Fruit fly (Drosophila melanogaster) whole organism, prepupa: ENCODE data around the gene CG7943.

ENCODE experiments used
- CG10669 ChIP-seq: fragments of 200-800 bp; sonication (Bioruptor generic); optimal IDR thresholded peaks from 3 replicates; lab custom pipeline; 2018; ENCODE audit warnings: missing biosample characterization, mild to moderate bottlenecking, missing genetic modification characterization, moderate library complexity
- CG11902 ChIP-seq: fragments of 200-800 bp; sonication (Bioruptor generic); optimal IDR thresholded peaks from 3 replicates; lab custom pipeline; 2016; ENCODE audit warnings: missing biosample characterization, missing genetic modification characterization
- CG1621 ChIP-seq: fragments of 200-800 bp; sonication (Bioruptor generic); optimal IDR thresholded peaks from 3 replicates; lab custom pipeline; 2018; ENCODE audit warnings: missing biosample characterization, mild to moderate bottlenecking, missing genetic modification characterization
- CG16779 ChIP-seq: fragments of 200-800 bp; sonication (Bioruptor generic); optimal IDR thresholded peaks from 3 replicates; lab custom pipeline; 2017; ENCODE audit warnings: missing biosample characterization, mild to moderate bottlenecking, missing genetic modification characterization
- CG31627 ChIP-seq: fragments of 200-800 bp; sonication (Bioruptor generic); optimal IDR thresholded peaks from 3 replicates; lab custom pipeline; 2016; ENCODE audit warnings: missing biosample characterization, missing genetic modification characterization
- CG32006 ChIP-seq: fragments of 200-800 bp; sonication (Bioruptor generic); optimal IDR thresholded peaks from 3 replicates; lab custom pipeline; 2017; ENCODE audit warnings: missing biosample characterization, mild to moderate bottlenecking, missing genetic modification characterization
- CG34406 ChIP-seq: fragments of 200-800 bp; sonication (Bioruptor generic); optimal IDR thresholded peaks from 3 replicates; lab custom pipeline; 2016; ENCODE audit warnings: missing biosample characterization, missing genetic modification characterization
- CG3919 ChIP-seq: fragments of 200-800 bp; sonication (Bioruptor generic); optimal IDR thresholded peaks from 3 replicates; lab custom pipeline; 2016; ENCODE audit warnings: missing biosample characterization, missing genetic modification characterization
- CG6276 ChIP-seq: fragments of 200-800 bp; sonication (Bioruptor generic); optimal IDR thresholded peaks from 2 replicates; lab custom pipeline; 2017; ENCODE audit warnings: missing biosample characterization, mild to moderate bottlenecking, missing genetic modification characterization
- CG6792 ChIP-seq: fragments of 200-800 bp; sonication (Bioruptor generic); optimal IDR thresholded peaks from 3 replicates; lab custom pipeline; 2016; ENCODE audit warnings: missing biosample characterization, missing genetic modification characterization
- CG6808 ChIP-seq: fragments of 200-800 bp; sonication (Bioruptor generic); optimal IDR thresholded peaks from 3 replicates; lab custom pipeline; 2017; ENCODE audit warnings: missing biosample characterization, missing genetic modification characterization, mild to moderate bottlenecking, moderate library complexity, missing genetic modification reagents
- CG6854 ChIP-seq: fragments of 200-800 bp; sonication (Bioruptor generic); optimal IDR thresholded peaks from 2 replicates; lab custom pipeline; 2017; ENCODE audit warnings: missing biosample characterization, mild to moderate bottlenecking, missing genetic modification characterization
- CG7368 ChIP-seq: fragments of 200-800 bp; sonication (Bioruptor generic); optimal IDR thresholded peaks from 3 replicates; lab custom pipeline; 2016; ENCODE audit warnings: missing biosample characterization, missing genetic modification characterization
- CG8119 ChIP-seq: fragments of 200-800 bp; sonication (Bioruptor generic); IDR thresholded peaks from 3 replicates; pipeline ENCODE4 v1.3.6; 2022; ENCODE audit warnings: missing biosample characterization, missing genetic modification characterization
- CG8319 ChIP-seq: fragments of 200-800 bp; sonication (Bioruptor generic); optimal IDR thresholded peaks from 3 replicates; lab custom pipeline; 2016; ENCODE audit warnings: missing biosample characterization, missing genetic modification characterization
- Eip78C ChIP-seq: fragments of 200-800 bp; sonication (Bioruptor generic); peaks from one replicate; lab custom pipeline; 2016; ENCODE audit warnings: missing biosample characterization, missing genetic modification characterization
- Eip93F ChIP-seq: fragments of 200-800 bp; sonication (Bioruptor generic); optimal IDR thresholded peaks from 2 replicates; lab custom pipeline; 2016; ENCODE audit warnings: missing biosample characterization, mild to moderate bottlenecking, missing genetic modification characterization
- Ets96B ChIP-seq: fragments of 200-800 bp; optimal IDR thresholded peaks from 2 replicates; lab custom pipeline; 2019; ENCODE audit warnings: missing biosample characterization, mild to moderate bottlenecking, missing genetic modification characterization, moderate library complexity
- Gug ChIP-seq: fragments of 200-800 bp; sonication (Bioruptor generic); IDR thresholded peaks from 2 replicates; pipeline ENCODE4 v1.3.6; 2022; ENCODE audit warnings: missing biosample characterization, missing genetic modification characterization
- Hr4 ChIP-seq: fragments of 200-800 bp; sonication (Bioruptor generic); optimal IDR thresholded peaks from 3 replicates; lab custom pipeline; 2016; ENCODE audit warnings: missing biosample characterization, missing genetic modification characterization
- Sox14 ChIP-seq: fragments of 200-800 bp; sonication (Bioruptor generic); optimal IDR thresholded peaks from 3 replicates; lab custom pipeline; 2016; ENCODE audit warnings: missing biosample characterization, missing genetic modification characterization
- achi ChIP-seq: fragments of 200-800 bp; sonication (Bioruptor generic); optimal IDR thresholded peaks from 3 replicates; lab custom pipeline; 2016; ENCODE audit warnings: missing biosample characterization, missing genetic modification characterization
- cyc ChIP-seq: fragments of 200-800 bp; sonication (Bioruptor generic); optimal IDR thresholded peaks from 3 replicates; lab custom pipeline; 2016; ENCODE audit warnings: missing biosample characterization, missing genetic modification characterization
- dsx ChIP-seq: fragments of 200-800 bp; optimal IDR thresholded peaks from 3 replicates; lab custom pipeline; 2019; ENCODE audit warnings: missing biosample characterization, mild to moderate bottlenecking, missing genetic modification characterization, moderate library complexity; ENCODE audit not compliant: poor library complexity, severe bottlenecking
- eg ChIP-seq: fragments of 200-800 bp; sonication (Bioruptor generic); IDR thresholded peaks from 3 replicates; pipeline ENCODE4 v1.3.6; 2022; ENCODE audit warnings: missing biosample characterization, missing genetic modification characterization
- fd85E ChIP-seq: fragments of 200-800 bp; sonication (Bioruptor generic); optimal IDR thresholded peaks from 3 replicates; lab custom pipeline; 2016; ENCODE audit warnings: missing biosample characterization, missing genetic modification characterization
- fkh ChIP-seq: fragments of 200-800 bp; sonication (Bioruptor generic); optimal IDR thresholded peaks from 3 replicates; lab custom pipeline; 2017; ENCODE audit warnings: missing biosample characterization, mild to moderate bottlenecking, missing genetic modification characterization, moderate library complexity
- lz ChIP-seq: fragments of 200-800 bp; sonication (Bioruptor generic); optimal IDR thresholded peaks from 3 replicates; lab custom pipeline; 2016; ENCODE audit warnings: missing biosample characterization, missing genetic modification characterization
- pdm3 ChIP-seq: fragments of 200-800 bp; sonication (Bioruptor generic); optimal IDR thresholded peaks from 3 replicates; lab custom pipeline; 2016; ENCODE audit warnings: missing biosample characterization, missing genetic modification characterization
- salr ChIP-seq, 2 experiments: fragments of 200-800 bp; sonication (Bioruptor generic); optimal IDR thresholded peaks; 3 replicates each; lab custom pipeline; 2016 to 2018; ENCODE audit warnings: missing biosample characterization in 2 of 2, missing genetic modification characterization in 2 of 2, mild to moderate bottlenecking in 1 of 2
- spab ChIP-seq: fragments of 200-800 bp; sonication (Bioruptor generic); optimal IDR thresholded peaks from 2 replicates; lab custom pipeline; 2017; ENCODE audit warnings: missing biosample characterization, mild to moderate bottlenecking, missing genetic modification characterization, missing genetic modification reagents
- ss ChIP-seq, 2 experiments: fragments of 200-800 bp; sonication (Bioruptor generic); optimal IDR thresholded peaks; 2 replicates in 1 of 2; 3 replicates in 1 of 2; lab custom pipeline; 2017 to 2018; ENCODE audit warnings: mild to moderate bottlenecking in 2 of 2, missing biosample characterization in 2 of 2, missing genetic modification characterization in 2 of 2, moderate library complexity in 1 of 2
- svp ChIP-seq: fragments of 200-800 bp; sonication (Bioruptor generic); peaks from one replicate; lab custom pipeline; 2016; ENCODE audit warnings: missing biosample characterization, missing genetic modification characterization
- topi ChIP-seq: fragments of 200-800 bp; sonication (Bioruptor generic); optimal IDR thresholded peaks from 3 replicates; lab custom pipeline; 2016; ENCODE audit warnings: missing biosample characterization, missing genetic modification characterization
- vri ChIP-seq: fragments of 200-800 bp; sonication (Bioruptor generic); optimal IDR thresholded peaks from 3 replicates; lab custom pipeline; 2016; ENCODE audit warnings: missing biosample characterization, mild to moderate bottlenecking, missing genetic modification characterization

The CG7943 gene

dm6 chr3R:30061154-30061482 is 14.8 kb downstream of the CG7943 start (continued):
- TF ChIP-seq CG6792 (GFP tag; lab: Kevin White, UChicago) (peak; percentile 96), CG6854 (GFP tag; lab: Kevin White, UChicago) (peak; percentile 85), spab (GFP tag; lab: Kevin White, UChicago) (peak; percentile 89), lz (peak; percentile 94), CG31627 (peak; percentile 91), salr (GFP tag; optimal IDR thresholded peaks at IDR 0.05; lab: Kevin White, UChicago) (peak; percentile 77 to 78), CG6808 (peak; percentile 87), CG32006 (GFP tag; lab: Kevin White, UChicago) (peak; percentile 85), CG1621 (tag; lab: Kevin White, UChicago) (peak; percentile 88), CG6276 (peak; percentile 85), CG10669 (GFP tag; lab: Kevin White, UChicago) (peak; percentile 95), dsx (GFP tag; lab: Kevin White, UChicago) (peak; percentile 94), Eip78C (GFP tag; lab: Kevin White, UChicago) (peak; percentile 99), vri (GFP tag; lab: Kevin White, UChicago) (peak; percentile 91), eg (GFP tag; lab: Robert Waterston, UW) (peak; percentile 95), pdm3 (GFP tag; lab: Kevin White, UChicago) (peak; percentile 90), Hr4 (peak; percentile 83), CG34406 (GFP tag; lab: Kevin White, UChicago) (peak; percentile 93), Eip93F (GFP tag; lab: Kevin White, UChicago) (peak; percentile 66), Gug (GFP tag; lab: Robert Waterston, UW) (peak; percentile 90), CG11902 (GFP tag; lab: Kevin White, UChicago) (peak; percentile 95), CG8119 (GFP tag; lab: Robert Waterston, UW) (peak; percentile 93), CG3919 (GFP tag; lab: Kevin White, UChicago) (peak; percentile 98), CG8319 (peak; percentile 97), cyc (GFP tag; lab: Kevin White, UChicago) (peak; percentile 96), CG16779 (tag; lab: Kevin White, UChicago) (peak; percentile 88)

dm6 chr3R:30061980-30062379 is 15.7 kb downstream of the CG7943 start:
- TF ChIP-seq cyc (GFP tag; lab: Kevin White, UChicago) (no peak), fkh (GFP tag; lab: Kevin White, UChicago) (peak; percentile 75)

dm6 chr3R:30062543-30062942 is 16.3 kb downstream of the CG7943 start:
- no peak for TF ChIP-seq fkh (GFP tag; lab: Kevin White, UChicago)
- no peak for TF ChIP-seq Ets96B (tag; lab: Kevin White, UChicago)
- TF ChIP-seq CG7368 = no peak
- TF ChIP-seq Sox14 = no peak
- TF ChIP-seq vri (GFP tag; lab: Kevin White, UChicago) = peak; percentile 99
- no peak for TF ChIP-seq lz
- peak; percentile 64 for TF ChIP-seq CG11902 (GFP tag; lab: Kevin White, UChicago)
- peak; percentile 32 for TF ChIP-seq Eip78C (GFP tag; lab: Kevin White, UChicago)
- no peak for TF ChIP-seq CG6276

- TF ChIP-seq topi (GFP tag; lab: Kevin White, UChicago) (no peak), svp (peak; percentile 45), Eip78C (GFP tag; lab: Kevin White, UChicago) (peak; percentile 43), ss (GFP tag; optimal IDR thresholded peaks at IDR 0.05; lab: Kevin White, UChicago) (no peak), achi (no peak), fkh (GFP tag; lab: Kevin White, UChicago) (peak; percentile 65)
These were observed 17.4 kb downstream of the CG7943 start for dm6 chr3R:30063704-30064103.

- peak; percentile 25 for TF ChIP-seq Eip78C (GFP tag; lab: Kevin White, UChicago)
- no peak for TF ChIP-seq fd85E (GFP tag; lab: Kevin White, UChicago)
These were observed 19.7 kb downstream of the CG7943 start for dm6 chr3R:30066004-30066403.
